Worm (Caenorhabditis elegans) whole organism, early embryonic: ENCODE measurements around the gene fat-3.

Experiments used
- aly-1 ChIP-seq: sonication (generic microtip); optimal IDR thresholded peaks from 2 replicates; lab custom pipeline; 2016; ENCODE audit warnings: missing genetic modification characterization, missing compliant biosample characterization
- ama-1 ChIP-seq: fragments of 150-350 bp; optimal IDR thresholded peaks from 2 replicates; lab custom pipeline; 2014

DNA sequence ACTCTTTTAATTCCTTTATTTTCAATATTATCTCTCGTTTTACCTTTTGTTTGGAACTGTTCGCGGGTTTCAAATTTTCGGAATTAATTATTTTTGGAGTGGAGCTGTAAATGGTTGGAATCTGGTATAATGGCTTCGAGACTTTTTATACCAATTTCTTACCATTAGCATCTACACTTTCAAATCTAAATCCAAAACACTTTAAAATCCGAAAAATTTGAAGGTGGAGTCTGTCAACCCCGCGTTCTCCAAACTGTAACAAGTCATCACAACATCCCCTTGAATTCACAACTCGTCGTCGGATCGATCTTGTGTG is 45.4 kb upstream of the fat-3 start, which contains the start of gene nhr-97:
- TF ChIP-seq aly-1 (tag; lab: Kevin White, UChicago) (no peak), ama-1 (lab: Kevin White, UChicago) (no peak)
